Fruit fly (Drosophila melanogaster) whole organism, wandering third instar larva: ENCODE data around the gene Cp7Fb.

Experiments used
- GATAd ChIP-seq: sonication (Bioruptor generic); optimal IDR thresholded peaks from 2 replicates; lab custom pipeline; 2016; ENCODE audit warnings: missing biosample characterization, missing genetic modification characterization
- br ChIP-seq: fragments of 200-800 bp; sonication (Bioruptor generic); optimal IDR thresholded peaks from 2 replicates; lab custom pipeline; 2016; ENCODE audit warnings: missing biosample characterization, missing genetic modification characterization
- fru ChIP-seq: fragments of 200-800 bp; sonication (Bioruptor generic); optimal IDR thresholded peaks from 3 replicates; lab custom pipeline; 2016; ENCODE audit warnings: missing biosample characterization, mild to moderate bottlenecking, missing genetic modification characterization

DNA sequence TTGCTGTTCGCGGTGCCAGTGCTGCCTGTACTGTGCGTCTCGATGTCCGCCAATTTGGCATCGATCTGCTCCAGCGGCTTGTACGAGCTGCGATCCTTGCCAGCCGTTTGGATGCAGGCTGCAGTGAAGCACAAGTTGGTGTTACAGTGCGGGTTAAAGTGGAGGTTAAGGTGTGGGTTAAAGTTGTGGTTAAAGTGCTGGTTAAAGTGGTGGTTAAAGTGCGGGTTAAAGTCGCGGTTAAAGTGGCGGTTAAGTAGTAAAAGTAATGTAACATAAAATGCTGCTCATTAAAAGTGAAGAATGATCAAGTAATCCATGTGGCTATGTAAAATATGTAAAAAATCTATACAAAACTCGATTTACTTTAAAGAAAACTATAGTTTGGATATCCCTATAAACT lies 21.5 kb upstream of the Cp7Fb start:
- TF ChIP-seq fru (GFP tag; lab: Kevin White, UChicago) (no peak), GATAd (no peak), br (GFP tag; lab: Kevin White, UChicago) (no peak)
